Worm (Caenorhabditis elegans) whole organism, L3 larva: ENCODE results near the gene ruvb-2.
A peak's percentile ranks its signal among the peaks of the same experiment; 100 is the strongest.

Experiments
- ZK546.5 ChIP-seq: sonication (generic microtip); optimal IDR thresholded peaks from 2 replicates; lab custom pipeline; 2017; ENCODE audit warnings: missing biosample characterization, missing genetic modification characterization
- aly-2 ChIP-seq: fragments of 150-350 bp; optimal IDR thresholded peaks from 2 replicates; lab custom pipeline; 2014; ENCODE audit warnings: missing biosample characterization, missing genetic modification characterization
- ama-1 ChIP-seq: fragments of 150-350 bp; optimal IDR thresholded peaks from 2 replicates; lab custom pipeline; 2018
- ceh-28 ChIP-seq: fragments of 150-350 bp; optimal IDR thresholded peaks from 2 replicates; lab custom pipeline; 2014; ENCODE audit warnings: missing biosample characterization, missing genetic modification reagents, missing genetic modification characterization
- ceh-82 ChIP-seq: fragments of 150-350 bp; optimal IDR thresholded peaks from 2 replicates; lab custom pipeline; 2014; ENCODE audit warnings: missing biosample characterization, missing genetic modification characterization
- daf-12 ChIP-seq: fragments of 150-350 bp; optimal IDR thresholded peaks from 2 replicates; lab custom pipeline; 2014; ENCODE audit warnings: missing biosample characterization, missing genetic modification reagents, missing genetic modification characterization
- egl-27 ChIP-seq: sonication (generic microtip); optimal IDR thresholded peaks from 4 replicates; lab custom pipeline; 2017; ENCODE audit warnings: missing biosample characterization, missing genetic modification reagents, missing genetic modification characterization
- elt-1 ChIP-seq: fragments of 150-350 bp; optimal IDR thresholded peaks from 2 replicates; lab custom pipeline; 2014; ENCODE audit warnings: missing biosample characterization, missing genetic modification characterization
- elt-3 ChIP-seq, 3 experiments: fragments of 150-350 bp in 1 of 3; sonication (generic microtip) in 2 of 3; optimal IDR thresholded peaks; 2 replicates in 2 of 3; 4 replicates in 1 of 3; lab custom pipeline; 2014 to 2017; ENCODE audit warnings: missing biosample characterization in 3 of 3, missing genetic modification characterization in 3 of 3
- eor-1 ChIP-seq, 2 experiments: fragments of 150-350 bp; optimal IDR thresholded peaks; 2 replicates each; lab custom pipeline; 2014 to 2018; ENCODE audit warnings: missing biosample characterization in 2 of 2, missing genetic modification characterization in 2 of 2
- fkh-10 ChIP-seq: sonication (generic microtip); optimal IDR thresholded peaks from 2 replicates; lab custom pipeline; 2017; ENCODE audit warnings: missing biosample characterization, missing genetic modification reagents, missing genetic modification characterization
- fkh-2 ChIP-seq: fragments of 150-350 bp; optimal IDR thresholded peaks from 2 replicates; lab custom pipeline; 2014; ENCODE audit warnings: missing biosample characterization, missing genetic modification reagents, missing genetic modification characterization
- fos-1 ChIP-seq: fragments of 150-350 bp; optimal IDR thresholded peaks from 2 replicates; lab custom pipeline; 2014; ENCODE audit warnings: missing biosample characterization, missing genetic modification characterization
- hmg-11 ChIP-seq: sonication (generic microtip); optimal IDR thresholded peaks from 2 replicates; lab custom pipeline; 2016; ENCODE audit warnings: missing genetic modification characterization, missing compliant biosample characterization
- jun-1 ChIP-seq: fragments of 150-350 bp; optimal IDR thresholded peaks from 2 replicates; lab custom pipeline; 2014; ENCODE audit warnings: missing biosample characterization, missing genetic modification reagents, missing genetic modification characterization
- lin-15B ChIP-seq: fragments of 150-350 bp; optimal IDR thresholded peaks from 2 replicates; lab custom pipeline; 2014; ENCODE audit warnings: missing biosample characterization, missing genetic modification characterization
- lin-39 ChIP-seq: fragments of 150-350 bp; optimal IDR thresholded peaks from 2 replicates; lab custom pipeline; 2018; ENCODE audit warnings: missing biosample characterization, missing genetic modification reagents, missing genetic modification characterization
- mml-1 ChIP-seq: fragments of 150-350 bp; sonication (generic microtip); optimal IDR thresholded peaks from 3 replicates; lab custom pipeline; 2014; ENCODE audit warnings: missing biosample characterization, missing genetic modification characterization
- nfya-1 ChIP-seq: sonication (generic microtip); optimal IDR thresholded peaks from 2 replicates; lab custom pipeline; 2017; ENCODE audit warnings: missing genetic modification characterization, mild to moderate bottlenecking, missing compliant biosample characterization, antibody characterized with exemption, moderate library complexity; ENCODE audit not compliant: insufficient read depth
- nhr-11 ChIP-seq: fragments of 150-350 bp; optimal IDR thresholded peaks from 2 replicates; lab custom pipeline; 2014; ENCODE audit warnings: missing biosample characterization, missing genetic modification characterization
- nhr-12 ChIP-seq: fragments of 150-350 bp; optimal IDR thresholded peaks from 2 replicates; lab custom pipeline; 2014; ENCODE audit warnings: missing biosample characterization, missing genetic modification characterization
- nhr-237 ChIP-seq: fragments of 150-350 bp; optimal IDR thresholded peaks from 2 replicates; lab custom pipeline; 2014; ENCODE audit warnings: missing biosample characterization, missing genetic modification characterization
- nhr-25 ChIP-seq: sonication (generic microtip); optimal IDR thresholded peaks from 2 replicates; lab custom pipeline; 2017; ENCODE audit warnings: missing biosample characterization, missing genetic modification characterization
- nhr-43 ChIP-seq: sonication (generic microtip); optimal IDR thresholded peaks from 2 replicates; lab custom pipeline; 2016; ENCODE audit warnings: mild to moderate bottlenecking, missing genetic modification characterization, missing compliant biosample characterization; ENCODE audit not compliant: poor library complexity, severe bottlenecking
- nhr-67 ChIP-seq: fragments of 150-350 bp; optimal IDR thresholded peaks from 2 replicates; lab custom pipeline; 2014; ENCODE audit warnings: missing biosample characterization, missing genetic modification characterization
- nhr-77 ChIP-seq: fragments of 150-350 bp; optimal IDR thresholded peaks from 2 replicates; lab custom pipeline; 2014; ENCODE audit warnings: missing biosample characterization, missing genetic modification characterization
- pha-4 ChIP-seq: fragments of 150-350 bp; optimal IDR thresholded peaks from 2 replicates; lab custom pipeline; 2014; ENCODE audit warnings: missing biosample characterization, missing genetic modification reagents, missing genetic modification characterization
- pqm-1 ChIP-seq: fragments of 150-350 bp; optimal IDR thresholded peaks from 2 replicates; lab custom pipeline; 2017; ENCODE audit warnings: missing biosample characterization, missing genetic modification characterization, inconsistent platforms
- sea-2 ChIP-seq: fragments of 150-350 bp; sonication (generic microtip); optimal IDR thresholded peaks from 4 replicates; lab custom pipeline; 2014; ENCODE audit warnings: missing biosample characterization, missing genetic modification reagents, missing genetic modification characterization
- skn-1 ChIP-seq: fragments of 150-350 bp; optimal IDR thresholded peaks from 2 replicates; lab custom pipeline; 2014; ENCODE audit warnings: missing biosample characterization, missing genetic modification characterization
- tbx-2 ChIP-seq: sonication (generic microtip); optimal IDR thresholded peaks from 2 replicates; lab custom pipeline; 2016; ENCODE audit warnings: mild to moderate bottlenecking, missing genetic modification characterization, missing compliant biosample characterization
- unc-62 ChIP-seq: fragments of 150-350 bp; sonication (generic microtip); optimal IDR thresholded peaks from 4 replicates; lab custom pipeline; 2014; ENCODE audit warnings: missing biosample characterization, missing genetic modification reagents, missing genetic modification characterization
- zag-1 ChIP-seq: fragments of 150-350 bp; optimal IDR thresholded peaks from 2 replicates; lab custom pipeline; 2014; ENCODE audit warnings: missing biosample characterization, missing genetic modification characterization
- ztf-11 ChIP-seq: fragments of 150-350 bp; optimal IDR thresholded peaks from 2 replicates; lab custom pipeline; 2014; ENCODE audit warnings: missing biosample characterization, missing genetic modification characterization
- ztf-4 ChIP-seq: fragments of 150-350 bp; optimal IDR thresholded peaks from 2 replicates; lab custom pipeline; 2014; ENCODE audit warnings: missing biosample characterization, missing genetic modification characterization

ruvb-2 gene

DNA sequence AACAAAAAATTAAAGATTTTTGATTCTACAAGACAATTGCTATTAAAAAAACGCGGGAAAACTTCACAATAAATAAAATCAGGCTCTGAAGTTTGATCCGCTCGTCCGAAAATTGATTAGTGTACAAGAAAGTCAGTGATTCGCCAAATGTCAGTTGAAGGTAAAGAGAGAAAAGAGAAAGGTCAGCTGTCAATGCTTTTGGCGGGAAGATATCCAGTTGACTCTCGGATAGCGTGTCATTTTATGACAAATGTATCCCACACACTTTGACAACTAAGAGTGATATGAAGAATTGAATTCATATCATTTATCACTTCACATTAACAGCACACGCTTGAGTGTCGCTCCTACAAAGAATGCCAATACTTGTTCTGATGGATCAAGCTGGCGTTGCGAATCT, 27.6 kb upstream of the ruvb-2 start:
- TF ChIP-seq pqm-1 (tag; lab: Kevin White, UChicago) (no peak), mml-1 (no peak), nfya-1 (tag; lab: Kevin White, UChicago) (peak; percentile 22), aly-2 (tag; lab: Kevin White, UChicago) (no peak), jun-1 (no peak), nhr-43 (no peak), lin-39 (tag; lab: Kevin White, UChicago) (peak; percentile 7), nhr-77 (tag; lab: Kevin White, UChicago) (no peak), tbx-2 (tag; lab: Kevin White, UChicago) (no peak), sea-2 (GFP tag; lab: Kevin White, UChicago) (no peak)

DNA sequence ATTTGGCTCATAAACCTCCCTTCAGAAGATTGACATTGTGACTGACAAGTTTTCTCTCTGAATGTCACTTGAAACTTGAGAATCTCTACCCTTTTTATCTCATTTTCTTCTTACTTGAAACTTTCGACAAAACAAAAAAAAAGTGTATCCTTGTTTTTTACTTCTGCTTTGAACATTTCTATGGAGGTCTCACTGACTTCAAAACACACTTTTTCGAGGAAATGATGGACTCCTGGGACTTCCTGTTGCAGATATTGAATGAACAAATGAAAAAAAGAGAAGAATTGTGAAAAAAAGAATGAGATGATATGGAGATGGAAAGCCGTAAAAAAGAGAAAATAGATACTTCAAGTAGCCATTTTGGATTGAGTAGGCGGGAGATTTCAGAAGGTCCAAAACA, 21.9 kb upstream of the ruvb-2 start:
- no peak for TF ChIP-seq zag-1 (tag; lab: Kevin White, UChicago)
- no peak for TF ChIP-seq pha-4 (tag; lab: Kevin White, UChicago)
- TF ChIP-seq fkh-10 (GFP tag; lab: Kevin White, UChicago), result peak; percentile 62
- no peak for TF ChIP-seq ceh-82
- TF ChIP-seq jun-1, result no peak
- TF ChIP-seq aly-2 (tag; lab: Kevin White, UChicago), result no peak
- TF ChIP-seq nhr-67 (tag; lab: Kevin White, UChicago), result no peak

DNA sequence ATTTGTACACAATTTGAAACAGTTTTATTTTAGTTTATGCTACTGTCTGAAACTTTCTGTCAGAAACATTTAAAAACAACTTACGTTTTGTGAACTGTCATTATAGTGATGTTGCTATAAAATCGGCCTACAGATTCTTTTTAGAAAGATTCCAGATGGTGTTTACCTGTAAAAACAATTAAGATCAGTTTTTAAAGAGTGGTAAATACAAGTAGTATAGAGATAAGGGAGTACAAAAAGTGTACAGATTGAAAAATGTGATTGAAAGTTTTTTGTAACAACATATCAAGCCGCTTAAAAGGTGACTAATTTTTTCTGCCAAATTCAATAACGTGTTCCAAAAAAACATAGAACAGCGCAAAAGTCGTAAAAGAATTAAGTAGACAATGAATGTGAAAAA, 18.3 kb upstream of the ruvb-2 start, which contains the start of gene npr-12:
Gene npr-12 (minus strand): TSS at position 101 of the 400 bp plus-strand sequence.
- no peak for TF ChIP-seq daf-12 (tag; lab: Kevin White, UChicago)
- TF ChIP-seq nhr-11, result no peak
- TF ChIP-seq fkh-10 (GFP tag; lab: Kevin White, UChicago), result no peak
- no peak for TF ChIP-seq mml-1

DNA sequence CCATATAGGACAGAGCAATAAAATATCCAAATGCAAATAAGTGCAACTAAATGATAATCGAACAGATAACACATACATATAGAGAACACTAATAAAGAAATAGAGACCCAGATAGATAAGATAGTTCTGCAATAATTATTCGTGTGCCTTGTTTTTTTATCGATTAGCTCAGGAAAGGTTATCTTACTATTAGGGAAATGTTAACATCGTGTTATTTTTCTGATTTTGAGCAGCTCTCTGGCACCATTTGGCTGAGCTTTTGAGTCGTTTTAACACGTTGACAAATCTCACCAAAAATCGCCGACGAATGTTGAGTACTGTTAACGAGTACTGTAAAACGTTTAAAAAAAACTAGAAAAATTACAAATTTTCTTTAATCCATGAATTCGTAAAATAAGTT, 9.2 kb upstream of the ruvb-2 start, which contains the start of gene cest-6:
Gene cest-6 (minus strand): TSS at position 101 of the 400 bp plus-strand sequence.
- TF ChIP-seq aly-2 (tag; lab: Kevin White, UChicago) (no peak), skn-1 (tag; lab: Kevin White, UChicago) (no peak), nhr-43 (no peak), elt-3 (tag; optimal IDR thresholded peaks at IDR 0.05; lab: Kevin White, UChicago) (no peak), eor-1 (tag; optimal IDR thresholded peaks at IDR 0.05; lab: Kevin White, UChicago) (no peak), sea-2 (GFP tag; lab: Kevin White, UChicago) (no peak), ztf-4 (tag; lab: Kevin White, UChicago) (no peak), pha-4 (tag; lab: Kevin White, UChicago) (no peak), mml-1 (no peak), hmg-11 (tag; lab: Kevin White, UChicago) (no peak), ztf-11 (tag; lab: Kevin White, UChicago) (no peak), fkh-2 (no peak), ceh-82 (no peak)

DNA sequence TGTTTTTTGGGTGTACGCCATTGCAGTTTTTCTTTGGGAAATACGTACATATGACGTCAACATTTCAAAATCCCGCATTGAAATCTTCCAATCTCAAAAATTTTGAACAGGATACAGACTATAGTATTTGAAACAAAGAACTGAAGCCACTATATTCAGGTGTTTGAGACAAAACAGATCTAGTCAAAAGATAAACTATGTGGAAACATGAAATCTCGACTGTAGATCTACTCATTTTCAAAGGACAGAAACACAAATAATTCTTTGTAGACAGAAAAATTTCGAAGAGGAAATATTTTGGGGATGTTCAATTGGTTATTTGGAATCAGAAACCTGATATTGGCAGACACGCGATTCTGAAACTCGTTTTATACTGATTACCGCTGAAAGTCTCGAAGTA, 6.3 kb upstream of the ruvb-2 start:
- TF ChIP-seq nhr-12 (tag; lab: Kevin White, UChicago) (no peak), elt-1 (tag; lab: Kevin White, UChicago) (peak; percentile 78)

DNA sequence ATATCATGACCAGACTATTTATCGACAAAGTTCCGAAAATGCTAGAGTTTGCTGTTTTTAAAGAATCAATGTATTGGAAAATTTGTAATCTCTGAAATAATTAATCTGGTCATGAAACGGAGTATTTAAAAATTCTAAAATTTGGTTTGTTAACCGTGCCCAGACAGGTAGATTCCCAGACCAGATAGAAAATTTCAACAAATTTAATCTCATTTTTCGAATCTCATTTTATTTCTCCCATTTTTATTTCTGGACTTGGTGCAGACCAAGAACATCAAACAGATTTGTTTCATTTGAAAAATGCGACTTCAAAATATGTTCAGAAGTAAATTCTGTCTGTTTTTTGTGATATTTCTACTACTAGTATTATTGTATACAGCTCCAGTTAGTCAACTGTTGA, 3.9 kb upstream of the ruvb-2 start, which contains the start of gene T22D1.1:
Gene T22D1.1 (plus strand): TSS at position 301 of the 400 bp plus-strand sequence.
- TF ChIP-seq sea-2 (GFP tag; lab: Kevin White, UChicago), result no peak
- no peak for TF ChIP-seq fos-1 (tag; lab: Kevin White, UChicago)
- TF ChIP-seq ZK546.5 (tag; lab: Kevin White, UChicago), result no peak
- TF ChIP-seq ceh-28 (tag; lab: Kevin White, UChicago), result no peak
- no peak for TF ChIP-seq jun-1
- TF ChIP-seq egl-27, result no peak
- no peak for TF ChIP-seq nhr-25
- TF ChIP-seq nhr-43, result no peak
- no peak for TF ChIP-seq lin-15B (tag; lab: Kevin White, UChicago)
- TF ChIP-seq daf-12 (tag; lab: Kevin White, UChicago), result no peak
- no peak for TF ChIP-seq skn-1 (tag; lab: Kevin White, UChicago)
- TF ChIP-seq nhr-67 (tag; lab: Kevin White, UChicago), result no peak
- no peak for TF ChIP-seq nfya-1 (tag; lab: Kevin White, UChicago)
- no peak for TF ChIP-seq unc-62 (GFP tag; lab: Kevin White, UChicago)
- TF ChIP-seq nhr-237 (tag; lab: Kevin White, UChicago), result no peak
- no peak for TF ChIP-seq ama-1
- TF ChIP-seq aly-2 (tag; lab: Kevin White, UChicago), result no peak
- no peak for TF ChIP-seq ztf-11 (tag; lab: Kevin White, UChicago)
- TF ChIP-seq nhr-77 (tag; lab: Kevin White, UChicago), result no peak
